Fruit fly (Drosophila melanogaster) whole organism, pupa: ENCODE data around the gene TwdlB.

ENCODE experiments used
- CG13204 ChIP-seq: fragments of 200-800 bp; sonication (Bioruptor generic); optimal IDR thresholded peaks from 2 replicates; lab custom pipeline; 2018; ENCODE audit warnings: missing biosample characterization, mild to moderate bottlenecking, missing genetic modification characterization, moderate library complexity
- CG17806 ChIP-seq: fragments of 200-800 bp; sonication (Bioruptor generic); optimal IDR thresholded peaks from 2 replicates; lab custom pipeline; 2018; ENCODE audit warnings: missing biosample characterization, mild to moderate bottlenecking, missing genetic modification characterization, moderate library complexity
- CG32121 ChIP-seq: fragments of 200-800 bp; sonication (Bioruptor generic); IDR thresholded peaks from 2 replicates; pipeline ENCODE4 v1.3.6; 2022; ENCODE audit warnings: missing biosample characterization, missing genetic modification characterization
- CG34367 ChIP-seq: fragments of 200-800 bp; sonication (Bioruptor generic); optimal IDR thresholded peaks from 2 replicates; lab custom pipeline; 2018; ENCODE audit warnings: missing biosample characterization, mild to moderate bottlenecking, missing genetic modification characterization
- CG4496 ChIP-seq: fragments of 200-800 bp; sonication (Bioruptor generic); IDR thresholded peaks from 3 replicates; pipeline ENCODE4 v1.3.6; 2022; ENCODE audit warnings: missing biosample characterization, missing genetic modification characterization
- CG8301 ChIP-seq: fragments of 200-800 bp; sonication (Bioruptor generic); optimal IDR thresholded peaks from 2 replicates; lab custom pipeline; 2018; ENCODE audit warnings: missing biosample characterization, mild to moderate bottlenecking, missing genetic modification characterization
- CG9948 ChIP-seq: fragments of 200-800 bp; sonication (Bioruptor generic); optimal IDR thresholded peaks from 2 replicates; lab custom pipeline; 2018; ENCODE audit warnings: missing biosample characterization, mild to moderate bottlenecking, missing genetic modification characterization, moderate library complexity
- D1 ChIP-seq: fragments of 200-800 bp; sonication (Bioruptor generic); optimal IDR thresholded peaks from 2 replicates; lab custom pipeline; 2018; ENCODE audit warnings: missing biosample characterization, mild to moderate bottlenecking, missing genetic modification characterization, moderate library complexity
- EcR ChIP-seq: fragments of 200-800 bp; sonication (Bioruptor generic); optimal IDR thresholded peaks from 3 replicates; lab custom pipeline; 2019; ENCODE audit warnings: missing biosample characterization, missing genetic modification characterization, mild to moderate bottlenecking, moderate library complexity, missing genetic modification reagents
- Pif1A ChIP-seq: fragments of 200-800 bp; sonication (Bioruptor generic); optimal IDR thresholded peaks from 3 replicates; lab custom pipeline; 2016; ENCODE audit warnings: missing biosample characterization, missing genetic modification characterization
- Snoo ChIP-seq: fragments of 200-800 bp; sonication (Bioruptor generic); optimal IDR thresholded peaks from 3 replicates; lab custom pipeline; 2017; ENCODE audit warnings: missing biosample characterization, mild to moderate bottlenecking, missing genetic modification characterization, inconsistent platforms
- fd96Ca ChIP-seq: fragments of 200-800 bp; sonication (Bioruptor generic); IDR thresholded peaks from 3 replicates; pipeline ENCODE4 v1.3.6; 2022; ENCODE audit warnings: missing biosample characterization, missing genetic modification characterization
- rn ChIP-seq: fragments of 200-800 bp; sonication (Bioruptor generic); IDR thresholded peaks from 2 replicates; pipeline ENCODE4 v1.3.6; 2022; ENCODE audit warnings: missing biosample characterization, missing genetic modification characterization

DNA sequence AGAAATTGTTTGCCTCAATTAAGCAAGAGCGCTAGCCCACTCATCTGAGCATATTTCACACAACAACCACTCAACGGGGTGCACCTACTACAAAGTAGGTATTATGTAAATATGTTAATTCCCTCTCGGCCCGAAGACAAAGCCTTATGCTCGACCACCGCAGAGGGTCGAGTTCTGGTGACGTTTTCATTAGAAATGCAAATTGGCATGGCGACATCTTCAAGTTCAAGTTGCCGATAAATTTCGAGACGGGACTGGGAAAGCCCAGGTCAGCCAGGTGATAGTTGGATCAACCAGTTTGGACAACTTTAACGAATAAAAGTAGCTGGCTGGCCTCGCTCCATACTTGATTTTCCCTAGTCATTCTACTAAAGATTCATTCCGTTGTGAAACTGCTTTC is 7.9 kb downstream of the TwdlB start:
- TF ChIP-seq D1 (no peak), CG9948 (tag; lab: Kevin White, UChicago) (no peak), Snoo (tag; lab: Kevin White, UChicago) (no peak), CG32121 (GFP tag; lab: Robert Waterston, UW) (no peak), fd96Ca (GFP tag; lab: Robert Waterston, UW) (no peak), CG34367 (tag; lab: Kevin White, UChicago) (no peak), EcR (no peak), CG4496 (GFP tag; lab: Robert Waterston, UW) (no peak), CG17806 (tag; lab: Kevin White, UChicago) (no peak), rn (GFP tag; lab: Robert Waterston, UW) (no peak), CG13204 (no peak), CG8301 (no peak), Pif1A (no peak)
